1 fruit fly cellular context compared by ENCODE assay signal in genomic region chr3L:16165356-16166168, dm6.
TF ChIP-seq lines count a peak whose summit lies in the region.

No protein-coding gene starts in this region.

TF ChIP-seq in whole organism, embryonic, 481 proteins besides CTCF, POLR2A, EP300 and RAD21 (continued from another document and continues in another):
- TF ChIP-seq CG3995 (GFP tag; optimal IDR thresholded peaks at IDR 0.05; lab: Kevin White, UChicago): peak; percentile 36
- peak; percentile 8 for TF ChIP-seq unpg (GFP tag; optimal IDR thresholded peaks at IDR 0.05; lab: Kevin White, UChicago)
- peak; percentile 17 for TF ChIP-seq her (GFP tag; optimal IDR thresholded peaks at IDR 0.05; lab: Kevin White, UChicago)
- no peak for TF ChIP-seq bigmax (GFP tag; optimal IDR thresholded peaks at IDR 0.05; lab: Kevin White, UChicago)
- peak; percentile 31 for TF ChIP-seq maf-S (GFP tag; optimal IDR thresholded peaks at IDR 0.05; lab: Kevin White, UChicago)
- TF ChIP-seq grau (tag; optimal IDR thresholded peaks at IDR 0.05; lab: Kevin White, UChicago): peak; percentile 65
- TF ChIP-seq salm (tag; optimal IDR thresholded peaks at IDR 0.05; lab: Kevin White, UChicago): no peak
- TF ChIP-seq CG4820 (GFP tag; optimal IDR thresholded peaks at IDR 0.05; lab: Kevin White, UChicago): peak; percentile 3
- TF ChIP-seq twi (tag; optimal IDR thresholded peaks at IDR 0.05; lab: Kevin White, UChicago): no peak
- peak; percentile 29 for TF ChIP-seq Myb (GFP tag; optimal IDR thresholded peaks at IDR 0.05; lab: Kevin White, UChicago)
- TF ChIP-seq Sox102F (GFP tag; optimal IDR thresholded peaks at IDR 0.05; lab: Kevin White, UChicago): peak; percentile 44
- TF ChIP-seq CG10274 (GFP tag; optimal IDR thresholded peaks at IDR 0.05; lab: Kevin White, UChicago): peak; percentile 47
- peak; percentile 51 for TF ChIP-seq bab2 (GFP tag; optimal IDR thresholded peaks at IDR 0.05; lab: Kevin White, UChicago)
- no peak for TF ChIP-seq Ssrp (tag; optimal IDR thresholded peaks at IDR 0.05; lab: Kevin White, UChicago)
- TF ChIP-seq sob (GFP tag; IDR thresholded peaks at IDR 0.05; lab: Robert Waterston, UW): peak; percentile 39; the same call in 1 of the 2 replicates
- TF ChIP-seq Elba2 (GFP tag; optimal IDR thresholded peaks at IDR 0.05; lab: Kevin White, UChicago): no peak
- peak; percentile 56 for TF ChIP-seq CG3847 (GFP tag; IDR thresholded peaks at IDR 0.05; lab: Robert Waterston, UW)
- peak; percentile 9 for TF ChIP-seq CG18599 (GFP tag; optimal IDR thresholded peaks at IDR 0.05; lab: Kevin White, UChicago)
- TF ChIP-seq CG12104 (GFP tag; optimal IDR thresholded peaks at IDR 0.05; lab: Kevin White, UChicago): peak; percentile 11
- TF ChIP-seq CG3281 (GFP tag; optimal IDR thresholded peaks at IDR 0.05; lab: Kevin White, UChicago): peak; percentile 49
- TF ChIP-seq CG4424 (GFP tag; optimal IDR thresholded peaks at IDR 0.05; lab: Kevin White, UChicago): peak; percentile 35
- no peak for TF ChIP-seq CG10654 (GFP tag; optimal IDR thresholded peaks at IDR 0.05; lab: Kevin White, UChicago)
- no peak for TF ChIP-seq repo (GFP tag; optimal IDR thresholded peaks at IDR 0.05; lab: Kevin White, UChicago)
- TF ChIP-seq gem (tag; optimal IDR thresholded peaks at IDR 0.05; lab: Kevin White, UChicago): peak; percentile 64
- TF ChIP-seq CG1602 (GFP tag; optimal IDR thresholded peaks at IDR 0.05; lab: Kevin White, UChicago): peak; percentile 31
- peak; percentile 10 for TF ChIP-seq Hmx (GFP tag; optimal IDR thresholded peaks at IDR 0.05; lab: Kevin White, UChicago)
- TF ChIP-seq Dip3 (GFP tag; optimal IDR thresholded peaks at IDR 0.05; lab: Kevin White, UChicago): peak; percentile 66
- TF ChIP-seq Hmr (GFP tag; optimal IDR thresholded peaks at IDR 0.05; lab: Kevin White, UChicago): peak; percentile 46
- peak; percentile 56 for TF ChIP-seq ind (GFP tag; optimal IDR thresholded peaks at IDR 0.05; lab: Kevin White, UChicago)
- peak; percentile 22 for TF ChIP-seq tx (GFP tag; optimal IDR thresholded peaks at IDR 0.05; lab: Kevin White, UChicago)
- 0 out of 2 replicates have a peak, but pooled peaks have one; percentile 25 for TF ChIP-seq Awh (GFP tag; IDR thresholded peaks at IDR 0.05; lab: Robert Waterston, UW)
- peak; percentile 73 for TF ChIP-seq al (GFP tag; IDR thresholded peaks at IDR 0.05; lab: Robert Waterston, UW)
- TF ChIP-seq CG3163 (GFP tag; optimal IDR thresholded peaks at IDR 0.05; lab: Kevin White, UChicago): peak; percentile 3
- TF ChIP-seq CG9609 (GFP tag; optimal IDR thresholded peaks at IDR 0.05; lab: Kevin White, UChicago): peak; percentile 17
- no peak for TF ChIP-seq sens-2 (GFP tag; IDR thresholded peaks at IDR 0.05; lab: Robert Waterston, UW)
- peak; percentile 8 for TF ChIP-seq Deaf1 (tag; optimal IDR thresholded peaks at IDR 0.05; lab: Kevin White, UChicago)
- no peak; the same call in 1 of the 2 replicates for TF ChIP-seq NFAT (GFP tag; IDR thresholded peaks at IDR 0.05; lab: Robert Waterston, UW)
- TF ChIP-seq CG15514 (GFP tag; optimal IDR thresholded peaks at IDR 0.05; lab: Kevin White, UChicago): peak; percentile 4
- TF ChIP-seq shn (GFP tag; optimal IDR thresholded peaks at IDR 0.05; lab: Kevin White, UChicago): peak; percentile 27
- TF ChIP-seq Taf1 (GFP tag; IDR thresholded peaks at IDR 0.05; lab: Robert Waterston, UW): no peak
- TF ChIP-seq B-H2 (GFP tag; optimal IDR thresholded peaks at IDR 0.05; lab: Kevin White, UChicago): no peak
- no peak for TF ChIP-seq HLH4C (GFP tag; IDR thresholded peaks at IDR 0.05; lab: Robert Waterston, UW; ENCODE audit: partially characterized antibody)
- TF ChIP-seq CG10147 (GFP tag; optimal IDR thresholded peaks at IDR 0.05; lab: Kevin White, UChicago): peak; percentile 68
- no peak for TF ChIP-seq CG15696 (tag; optimal IDR thresholded peaks at IDR 0.05; lab: Kevin White, UChicago)
- no peak for TF ChIP-seq schlank (tag; optimal IDR thresholded peaks at IDR 0.05; lab: Kevin White, UChicago)
- TF ChIP-seq sc (optimal IDR thresholded peaks at IDR 0.05; lab: Kevin White, UChicago): no peak
- no peak for TF ChIP-seq sc (GFP tag; optimal IDR thresholded peaks at IDR 0.05; lab: Kevin White, UChicago)
- TF ChIP-seq corto (GFP tag; optimal IDR thresholded peaks at IDR 0.05; lab: Kevin White, UChicago): peak; percentile 6
- TF ChIP-seq Dref (GFP tag; IDR thresholded peaks at IDR 0.05; lab: Robert Waterston, UW): no peak
- TF ChIP-seq CG2678 (tag; optimal IDR thresholded peaks at IDR 0.05; lab: Kevin White, UChicago): peak; percentile 72
- peak; percentile 41; the same call in 1 of the 3 replicates for TF ChIP-seq CG2889 (GFP tag; IDR thresholded peaks at IDR 0.05; lab: Robert Waterston, UW)
- peak; percentile 19; the same call in 1 of the 3 replicates for TF ChIP-seq tgo (GFP tag; IDR thresholded peaks at IDR 0.05; lab: Robert Waterston, UW)
- peak; percentile 47 for TF ChIP-seq Xbp1 (GFP tag; optimal IDR thresholded peaks at IDR 0.05; lab: Kevin White, UChicago)
- TF ChIP-seq dysf (GFP tag; IDR thresholded peaks at IDR 0.05; lab: Robert Waterston, UW): peak; percentile 68
- TF ChIP-seq Dad (GFP tag; optimal IDR thresholded peaks at IDR 0.05; lab: Kevin White, UChicago): no peak
- TF ChIP-seq CG12236 (GFP tag; optimal IDR thresholded peaks at IDR 0.05; lab: Kevin White, UChicago): peak; percentile 1
- TF ChIP-seq hkb (optimal IDR thresholded peaks at IDR 0.05; lab: Kevin White, UChicago): no peak
- TF ChIP-seq hkb (GFP tag; IDR thresholded peaks at IDR 0.05; lab: Robert Waterston, UW): 0 out of 2 replicates have a peak, but pooled peaks have one; percentile 20
- TF ChIP-seq Sry-δ (GFP tag; optimal IDR thresholded peaks at IDR 0.05; lab: Kevin White, UChicago): no peak
- TF ChIP-seq en (GFP tag; optimal IDR thresholded peaks at IDR 0.05; lab: Kevin White, UChicago): no peak
- peak; percentile 57 for TF ChIP-seq CG11504 (tag; optimal IDR thresholded peaks at IDR 0.05; lab: Kevin White, UChicago)
- peak; percentile 44 to 60 for TF ChIP-seq dpn (GFP tag; optimal IDR thresholded peaks at IDR 0.05; lab: Kevin White, UChicago)
- no peak for TF ChIP-seq CG12219 (GFP tag; optimal IDR thresholded peaks at IDR 0.05; lab: Kevin White, UChicago)
- TF ChIP-seq HHEX (GFP tag; optimal IDR thresholded peaks at IDR 0.05; lab: Kevin White, UChicago): peak; percentile 8
- peak; percentile 48 for TF ChIP-seq Oli (tag; optimal IDR thresholded peaks at IDR 0.05; lab: Kevin White, UChicago)
- TF ChIP-seq pfk (GFP tag; optimal IDR thresholded peaks at IDR 0.05; lab: Kevin White, UChicago): no peak
- peak; percentile 49 for TF ChIP-seq Ptx1 (GFP tag; IDR thresholded peaks at IDR 0.05; lab: Robert Waterston, UW)
- TF ChIP-seq CG9727 (GFP tag; optimal IDR thresholded peaks at IDR 0.05; lab: Kevin White, UChicago): peak; percentile 31
- TF ChIP-seq ewg (GFP tag; optimal IDR thresholded peaks at IDR 0.05; lab: Kevin White, UChicago): peak; percentile 16
- TF ChIP-seq Mrtf (GFP tag; IDR thresholded peaks at IDR 0.05; lab: Robert Waterston, UW): peak; percentile 58; the same call in 1 of the 3 replicates
- TF ChIP-seq sqz (GFP tag; optimal IDR thresholded peaks at IDR 0.05; lab: Kevin White, UChicago): no peak
- TF ChIP-seq eve (GFP tag; optimal IDR thresholded peaks at IDR 0.05; lab: Kevin White, UChicago): peak in 1 of 2 experiments; percentile 2
- peak; percentile 41 for TF ChIP-seq bcd (GFP tag; optimal IDR thresholded peaks at IDR 0.05; lab: Kevin White, UChicago)
- peak; percentile 40 for TF ChIP-seq sd (tag; optimal IDR thresholded peaks at IDR 0.05; lab: Kevin White, UChicago)
- TF ChIP-seq jing (GFP tag; optimal IDR thresholded peaks at IDR 0.05; lab: Kevin White, UChicago): peak; percentile 6
- peak; percentile 69 for TF ChIP-seq CoRest (tag; optimal IDR thresholded peaks at IDR 0.05; lab: Kevin White, UChicago)
- no peak for TF ChIP-seq CG8281 (tag; optimal IDR thresholded peaks at IDR 0.05; lab: Kevin White, UChicago)
- TF ChIP-seq HLH3B (GFP tag; IDR thresholded peaks at IDR 0.05; lab: Robert Waterston, UW): no peak
- TF ChIP-seq nmo (GFP tag; optimal IDR thresholded peaks at IDR 0.05; lab: Kevin White, UChicago): peak; percentile 26
- no peak for TF ChIP-seq CG14050 (GFP tag; IDR thresholded peaks at IDR 0.05; lab: Robert Waterston, UW)
- peak; percentile 31 for TF ChIP-seq CG17359 (tag; optimal IDR thresholded peaks at IDR 0.05; lab: Kevin White, UChicago)
- TF ChIP-seq pnt (GFP tag; optimal IDR thresholded peaks at IDR 0.05; lab: Kevin White, UChicago): peak; percentile 16
- peak; percentile 31 for TF ChIP-seq CG9215 (GFP tag; IDR thresholded peaks at IDR 0.05; lab: Robert Waterston, UW)
- peak; percentile 18 for TF ChIP-seq CG7928 (GFP tag; optimal IDR thresholded peaks at IDR 0.05; lab: Kevin White, UChicago)
- peak; percentile 5 for TF ChIP-seq Nf-YB (GFP tag; optimal IDR thresholded peaks at IDR 0.05; lab: Kevin White, UChicago)
- no peak for TF ChIP-seq mirr (GFP tag; optimal IDR thresholded peaks at IDR 0.05; lab: Kevin White, UChicago)
- TF ChIP-seq knrl (GFP tag; IDR thresholded peaks at IDR 0.05; lab: Robert Waterston, UW; ENCODE audit: partially characterized antibody): no peak
- TF ChIP-seq caup (GFP tag; optimal IDR thresholded peaks at IDR 0.05; lab: Kevin White, UChicago; ENCODE audit: severe bottlenecking): peak; percentile 19
- TF ChIP-seq kay (GFP tag; optimal IDR thresholded peaks at IDR 0.05; lab: Kevin White, UChicago): peak; percentile 43
- TF ChIP-seq sens (GFP tag; lab: Kevin White, UChicago): peak; percentile 71
- no peak for TF ChIP-seq CG1529 (GFP tag; optimal IDR thresholded peaks at IDR 0.05; lab: Kevin White, UChicago)
- TF ChIP-seq CG3838 (GFP tag; optimal IDR thresholded peaks at IDR 0.05; lab: Kevin White, UChicago): peak; percentile 32
- peak; percentile 25 for TF ChIP-seq CG12391 (tag; optimal IDR thresholded peaks at IDR 0.05; lab: Kevin White, UChicago)
- TF ChIP-seq CG33557 (GFP tag; optimal IDR thresholded peaks at IDR 0.05; lab: Kevin White, UChicago): no peak
- TF ChIP-seq chm (GFP tag; IDR thresholded peaks at IDR 0.05; lab: Robert Waterston, UW): no peak
- no peak for TF ChIP-seq ssp (GFP tag; IDR thresholded peaks at IDR 0.05; lab: Robert Waterston, UW)
- TF ChIP-seq disco-r (GFP tag; optimal IDR thresholded peaks at IDR 0.05; lab: Kevin White, UChicago): no peak
- no peak for TF ChIP-seq Six4 (GFP tag; optimal IDR thresholded peaks at IDR 0.05; lab: Kevin White, UChicago)
- peak; percentile 58 for TF ChIP-seq CG12744 (GFP tag; optimal IDR thresholded peaks at IDR 0.05; lab: Kevin White, UChicago)
- peak; percentile 41 for TF ChIP-seq Abd-B (GFP tag; optimal IDR thresholded peaks at IDR 0.05; lab: Kevin White, UChicago)
- peak in 1 of 2 experiments; percentile 36 for TF ChIP-seq chif (GFP tag; optimal IDR thresholded peaks at IDR 0.05; lab: Kevin White, UChicago)
- TF ChIP-seq Chrac-16 (GFP tag; optimal IDR thresholded peaks at IDR 0.05; lab: Kevin White, UChicago): peak; percentile 39
- peak; percentile 78 for TF ChIP-seq lilli (GFP tag; optimal IDR thresholded peaks at IDR 0.05; lab: Kevin White, UChicago)
- peak; percentile 25 for TF ChIP-seq CG9817 (tag; optimal IDR thresholded peaks at IDR 0.05; lab: Kevin White, UChicago)
- peak; percentile 22 for TF ChIP-seq Side (GFP tag; optimal IDR thresholded peaks at IDR 0.05; lab: Kevin White, UChicago)
- TF ChIP-seq CG11695 (GFP tag; IDR thresholded peaks at IDR 0.05; lab: Robert Waterston, UW): peak; percentile 50; the same call in 1 of the 3 replicates
- peak; percentile 37 for TF ChIP-seq CG10366 (GFP tag; IDR thresholded peaks at IDR 0.05; lab: Robert Waterston, UW)
- TF ChIP-seq ttk (GFP tag; IDR thresholded peaks at IDR 0.05; lab: Robert Waterston, UW): no peak
- TF ChIP-seq PHDP (tag; optimal IDR thresholded peaks at IDR 0.05; lab: Kevin White, UChicago): peak; percentile 34
- TF ChIP-seq CG31224 (GFP tag; IDR thresholded peaks at IDR 0.05; lab: Robert Waterston, UW): peak; percentile 39; the same call in 1 of the 2 replicates
- peak; percentile 65 for TF ChIP-seq mam (GFP tag; optimal IDR thresholded peaks at IDR 0.05; lab: Kevin White, UChicago)
- TF ChIP-seq CG7839 (tag; optimal IDR thresholded peaks at IDR 0.05; lab: Kevin White, UChicago): peak; percentile 53
- peak; percentile 57 for TF ChIP-seq esg (GFP tag; conservative IDR thresholded peaks at IDR 0.05; lab: Robert Waterston, UW)
- no peak for TF ChIP-seq CG17829 (tag; optimal IDR thresholded peaks at IDR 0.05; lab: Kevin White, UChicago)
- peak; percentile 44 for TF ChIP-seq CG10209 (GFP tag; optimal IDR thresholded peaks at IDR 0.05; lab: Kevin White, UChicago)
- TF ChIP-seq bsh (GFP tag; optimal IDR thresholded peaks at IDR 0.05; lab: Kevin White, UChicago): no peak
- no peak for TF ChIP-seq sima (GFP tag; optimal IDR thresholded peaks at IDR 0.05; lab: Kevin White, UChicago)
- peak; percentile 52 for TF ChIP-seq dmrt99B (tag; optimal IDR thresholded peaks at IDR 0.05; lab: Kevin White, UChicago)
- TF ChIP-seq vnd (GFP tag; IDR thresholded peaks at IDR 0.05; lab: Robert Waterston, UW; ENCODE audit: partially characterized antibody): no peak
- no peak for TF ChIP-seq Nf-YA (GFP tag; IDR thresholded peaks at IDR 0.05; lab: Robert Waterston, UW)
- TF ChIP-seq nom (GFP tag; optimal IDR thresholded peaks at IDR 0.05; lab: Kevin White, UChicago): peak; percentile 8
- TF ChIP-seq NfI (GFP tag; optimal IDR thresholded peaks at IDR 0.05; lab: Kevin White, UChicago): peak; percentile 38
- TF ChIP-seq lbe (GFP tag; optimal IDR thresholded peaks at IDR 0.05; lab: Kevin White, UChicago): peak; percentile 57
- peak; percentile 33 for TF ChIP-seq gro (GFP tag; optimal IDR thresholded peaks at IDR 0.05; lab: Kevin White, UChicago)
- peak; percentile 42 for TF ChIP-seq CG15269 (tag; optimal IDR thresholded peaks at IDR 0.05; lab: Kevin White, UChicago)
- peak; percentile 22 for TF ChIP-seq CG2712 (tag; optimal IDR thresholded peaks at IDR 0.05; lab: Kevin White, UChicago)
- peak; percentile 22 for TF ChIP-seq CG9437 (GFP tag; optimal IDR thresholded peaks at IDR 0.05; lab: Kevin White, UChicago)
- TF ChIP-seq CG18262 (tag; optimal IDR thresholded peaks at IDR 0.05; lab: Kevin White, UChicago): peak; percentile 0
- peak; percentile 52 for TF ChIP-seq CG12155 (GFP tag; optimal IDR thresholded peaks at IDR 0.05; lab: Kevin White, UChicago)
- peak; percentile 34 for TF ChIP-seq Atf-2 (GFP tag; optimal IDR thresholded peaks at IDR 0.05; lab: Kevin White, UChicago)
- TF ChIP-seq CG14014 (GFP tag; IDR thresholded peaks at IDR 0.05; lab: Robert Waterston, UW): peak; percentile 6; the same call in 1 of the 2 replicates
- TF ChIP-seq prd (optimal IDR thresholded peaks at IDR 0.05; lab: Kevin White, UChicago): no peak
- peak; percentile 60; the same call in 2 of the 3 replicates for TF ChIP-seq prd (GFP tag; IDR thresholded peaks at IDR 0.05; lab: Robert Waterston, UW)
